Fruit fly (Drosophila melanogaster) whole organism, wandering third instar larva: ENCODE results near the gene CG18557.

ENCODE experiments used
- Abd-B ChIP-seq: fragments of >200 bp; optimal IDR thresholded peaks from 2 replicates; lab custom pipeline; 2017; ENCODE audit warnings: missing biosample characterization, missing genetic modification characterization
- CG32264 ChIP-seq: fragments of 200-800 bp; sonication (Bioruptor generic); optimal IDR thresholded peaks from 2 replicates; lab custom pipeline; 2016; ENCODE audit warnings: missing biosample characterization, missing genetic modification characterization
- CrebA ChIP-seq: fragments of 200-800 bp; sonication (Bioruptor generic); optimal IDR thresholded peaks from 2 replicates; lab custom pipeline; 2016; ENCODE audit warnings: missing biosample characterization, mild to moderate bottlenecking, missing genetic modification characterization, borderline replicate concordance
- Dfd ChIP-seq: fragments of >200 bp; optimal IDR thresholded peaks from 2 replicates; lab custom pipeline; 2017; ENCODE audit warnings: missing biosample characterization, missing genetic modification characterization
- Dif ChIP-seq: fragments of 200-275, 200-300 bp; sonication (Bioruptor generic); optimal IDR thresholded peaks from 2 replicates; lab custom pipeline; 2018; ENCODE audit warnings: missing biosample characterization, missing genetic modification characterization; ENCODE audit not compliant: partially characterized antibody
- HLH106 ChIP-seq: fragments of 200-800 bp; optimal IDR thresholded peaks from 3 replicates; lab custom pipeline; 2019; ENCODE audit warnings: missing biosample characterization, mild to moderate bottlenecking, missing genetic modification characterization, moderate library complexity
- Hnf4 ChIP-seq: fragments of 200-800 bp; sonication (Bioruptor generic); optimal IDR thresholded peaks from 2 replicates; lab custom pipeline; 2016; ENCODE audit warnings: missing biosample characterization, mild to moderate bottlenecking, missing genetic modification characterization
- Hr78 ChIP-seq: fragments of >200 bp; optimal IDR thresholded peaks from 2 replicates; lab custom pipeline; 2017; ENCODE audit warnings: missing biosample characterization, missing genetic modification characterization
- Hr83 ChIP-seq: fragments of 200-300 bp; sonication (Bioruptor generic); optimal IDR thresholded peaks from 2 replicates; lab custom pipeline; 2016; ENCODE audit warnings: missing biosample characterization, mild to moderate bottlenecking, missing genetic modification characterization, moderate library complexity; ENCODE audit not compliant: poor library complexity, severe bottlenecking
- Jra ChIP-seq: sonication (Bioruptor generic); optimal IDR thresholded peaks from 2 replicates; lab custom pipeline; 2016; ENCODE audit warnings: missing biosample characterization, missing genetic modification characterization
- Mio ChIP-seq: sonication (Bioruptor generic); optimal IDR thresholded peaks from 2 replicates; lab custom pipeline; 2016; ENCODE audit warnings: missing biosample characterization, missing genetic modification characterization
- Myc ChIP-seq: fragments of >200 bp; optimal IDR thresholded peaks from 2 replicates; lab custom pipeline; 2017
- OdsH ChIP-seq: fragments of 200-800 bp; sonication (Bioruptor generic); optimal IDR thresholded peaks from 2 replicates; lab custom pipeline; 2016; ENCODE audit warnings: missing biosample characterization, mild to moderate bottlenecking, missing genetic modification characterization
- Rel ChIP-seq, 2 experiments: fragments of 200-800 bp; sonication (Bioruptor generic) in 1 of 2; optimal IDR thresholded peaks; 2 replicates in 1 of 2; 3 replicates in 1 of 2; lab custom pipeline; 2016 to 2019; ENCODE audit warnings: mild to moderate bottlenecking in 2 of 2, missing biosample characterization in 2 of 2, missing genetic modification characterization in 2 of 2, moderate library complexity in 1 of 2
- Sp1 ChIP-seq: fragments of 200-800 bp; sonication (Bioruptor generic); optimal IDR thresholded peaks from 3 replicates; lab custom pipeline; 2019; ENCODE audit warnings: missing biosample characterization, mild to moderate bottlenecking, missing genetic modification characterization, moderate library complexity
- Vsx2 ChIP-seq: fragments of 200-300, 225-300 bp; sonication (Bioruptor generic); optimal IDR thresholded peaks from 2 replicates; lab custom pipeline; 2018; ENCODE audit warnings: missing biosample characterization, missing genetic modification characterization; ENCODE audit not compliant: partially characterized antibody
- br ChIP-seq: fragments of 200-800 bp; sonication (Bioruptor generic); optimal IDR thresholded peaks from 2 replicates; lab custom pipeline; 2016; ENCODE audit warnings: missing biosample characterization, missing genetic modification characterization
- dl ChIP-seq, 2 experiments: fragments of 175-275, 200-275 bp in 1 of 2; fragments of 200-275 bp in 1 of 2; sonication (Bioruptor generic); optimal IDR thresholded peaks; lab custom pipeline; 2018; ENCODE audit warnings: mild to moderate bottlenecking in 2 of 2, missing biosample characterization in 2 of 2, missing genetic modification characterization in 2 of 2, moderate library complexity in 2 of 2; ENCODE audit not compliant: partially characterized antibody in 2 of 2, insufficient read depth in 1 of 2
- dmrt93B ChIP-seq: fragments of 200-800 bp; sonication (Bioruptor generic); optimal IDR thresholded peaks from 2 replicates; lab custom pipeline; 2018; ENCODE audit warnings: missing biosample characterization, mild to moderate bottlenecking, missing genetic modification characterization
- ey ChIP-seq: fragments of 200-800 bp; sonication (Bioruptor generic); optimal IDR thresholded peaks from 2 replicates; lab custom pipeline; 2016; ENCODE audit warnings: missing biosample characterization, missing genetic modification characterization
- foxo ChIP-seq, 2 experiments: fragments of 200-800 bp; sonication (Bioruptor generic); optimal IDR thresholded peaks; 2 replicates in 1 of 2; 3 replicates in 1 of 2; lab custom pipeline; 2016 to 2017; ENCODE audit warnings: missing biosample characterization in 2 of 2, missing genetic modification characterization in 2 of 2
- fru ChIP-seq: fragments of 200-800 bp; sonication (Bioruptor generic); optimal IDR thresholded peaks from 3 replicates; lab custom pipeline; 2016; ENCODE audit warnings: missing biosample characterization, mild to moderate bottlenecking, missing genetic modification characterization
- h ChIP-seq: fragments of 200-800 bp; sonication (Bioruptor generic); optimal IDR thresholded peaks from 3 replicates; lab custom pipeline; 2016; ENCODE audit warnings: missing biosample characterization, mild to moderate bottlenecking, missing genetic modification characterization
- jim ChIP-seq: fragments of 175-275, 200-325 bp; sonication (Bioruptor generic); optimal IDR thresholded peaks from 2 replicates; lab custom pipeline; 2016; ENCODE audit warnings: missing biosample characterization, mild to moderate bottlenecking, missing genetic modification characterization
- lola ChIP-seq: fragments of >200 bp; optimal IDR thresholded peaks from 2 replicates; lab custom pipeline; 2017; ENCODE audit warnings: missing biosample characterization, missing genetic modification characterization
- pan ChIP-seq: fragments of >200 bp; optimal IDR thresholded peaks from 2 replicates; lab custom pipeline; 2017
- psq ChIP-seq: fragments of 200-800 bp; sonication (Bioruptor generic); optimal IDR thresholded peaks from 3 replicates; lab custom pipeline; 2017; ENCODE audit warnings: missing biosample characterization, mild to moderate bottlenecking, missing genetic modification characterization, moderate library complexity
- sage ChIP-seq: fragments of 200-800 bp; sonication (Bioruptor generic); optimal IDR thresholded peaks from 2 replicates; lab custom pipeline; 2016; ENCODE audit warnings: missing biosample characterization, mild to moderate bottlenecking, missing genetic modification characterization
- tai ChIP-seq: sonication (Bioruptor generic); optimal IDR thresholded peaks from 2 replicates; lab custom pipeline; 2016; ENCODE audit warnings: missing biosample characterization, missing genetic modification characterization
- usp ChIP-seq: fragments of >200 bp; optimal IDR thresholded peaks from 2 replicates; lab custom pipeline; 2017; ENCODE audit warnings: missing biosample characterization, missing genetic modification characterization
- woc ChIP-seq: sonication (Bioruptor generic); optimal IDR thresholded peaks from 2 replicates; lab custom pipeline; 2016; ENCODE audit warnings: missing biosample characterization, mild to moderate bottlenecking, missing genetic modification characterization

The CG18557 gene

dm6 chr2L:2808038-2808699, 37.4 kb downstream of the CG18557 start:
- TF ChIP-seq woc (GFP tag; lab: Kevin White, UChicago) (no peak), dl (GFP tag; optimal IDR thresholded peaks at IDR 0.05; lab: Kevin White, UChicago; ENCODE audit: insufficient read depth in 1 of 2, partially characterized antibody in 2 of 2) (no peak), fru (no peak), Hr78 (GFP tag; lab: Kevin White, UChicago) (no peak), Rel (GFP tag; optimal IDR thresholded peaks at IDR 0.05; lab: Kevin White, UChicago) (no peak), Rel (tag; optimal IDR thresholded peaks at IDR 0.05; lab: Kevin White, UChicago) (no peak), br (GFP tag; lab: Kevin White, UChicago) (peak; percentile 1), Myc (lab: Kevin White, UChicago) (no peak), tai (GFP tag; lab: Kevin White, UChicago) (no peak), OdsH (GFP tag; lab: Kevin White, UChicago) (no peak), sage (no peak), psq (GFP tag; lab: Kevin White, UChicago) (no peak), Sp1 (peak; percentile 12), CrebA (peak; percentile 3), Mio (GFP tag; lab: Kevin White, UChicago) (no peak), Vsx2 (GFP tag; lab: Kevin White, UChicago) (no peak), foxo (GFP tag; optimal IDR thresholded peaks at IDR 0.05; lab: Kevin White, UChicago) (no peak), Jra (GFP tag; lab: Kevin White, UChicago) (no peak)

- TF ChIP-seq ey (GFP tag; lab: Kevin White, UChicago) (no peak), fru (no peak), Vsx2 (GFP tag; lab: Kevin White, UChicago) (no peak), OdsH (GFP tag; lab: Kevin White, UChicago) (no peak), sage (no peak), foxo (GFP tag; optimal IDR thresholded peaks at IDR 0.05; lab: Kevin White, UChicago) (no peak), br (GFP tag; lab: Kevin White, UChicago) (no peak), usp (GFP tag; lab: Kevin White, UChicago) (no peak), dl (GFP tag; optimal IDR thresholded peaks at IDR 0.05; lab: Kevin White, UChicago; ENCODE audit: insufficient read depth in 1 of 2, partially characterized antibody in 2 of 2) (no peak), Hr78 (GFP tag; lab: Kevin White, UChicago) (no peak)
Observed at dm6 chr2L:2807597-2807996, 37.9 kb downstream of the CG18557 start.

dm6 chr2L:2806190-2806763, 39.3 kb downstream of the CG18557 start:
- TF ChIP-seq Rel (GFP tag; optimal IDR thresholded peaks at IDR 0.05; lab: Kevin White, UChicago) = no peak
- peak; percentile 86 for TF ChIP-seq Rel (tag; optimal IDR thresholded peaks at IDR 0.05; lab: Kevin White, UChicago)
- peak; percentile 77 for TF ChIP-seq Hnf4 (GFP tag; lab: Kevin White, UChicago)
- no peak for TF ChIP-seq tai (GFP tag; lab: Kevin White, UChicago)

DNA sequence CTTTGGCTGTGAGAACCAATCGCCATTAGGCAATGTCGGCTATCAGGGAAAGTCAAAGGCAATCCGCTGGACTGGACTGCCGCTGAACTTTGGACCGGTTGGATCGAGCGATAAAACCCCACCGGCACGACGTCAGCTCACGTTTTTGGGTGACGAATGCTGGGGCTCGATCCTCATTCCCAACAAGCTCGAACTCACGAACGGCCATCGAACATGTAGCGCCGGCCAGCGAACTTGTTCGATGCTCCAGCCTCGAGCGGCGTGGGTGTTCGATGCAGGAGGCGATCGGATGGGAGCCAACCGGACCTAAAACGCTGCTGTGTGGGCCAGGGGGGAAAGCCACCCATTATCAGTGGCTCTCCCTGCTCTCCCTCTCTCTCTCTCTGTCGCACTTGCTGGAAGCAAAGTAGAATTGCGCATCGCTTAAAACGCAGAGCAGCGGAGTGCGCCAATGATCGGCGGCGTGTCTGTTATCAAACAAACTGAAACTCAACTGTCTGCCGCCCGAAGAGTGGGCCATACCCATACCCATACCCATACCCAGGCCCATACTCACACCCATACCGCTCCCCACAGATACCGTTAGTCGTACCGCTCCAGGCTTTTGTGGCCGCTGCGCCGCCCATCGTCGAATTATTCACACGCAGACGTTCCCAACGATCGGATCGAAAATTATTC, 40.8 kb downstream of the CG18557 start, which contains the start of gene daw:
Gene daw (plus strand): TSS at position 628 of the 678 bp plus-strand sequence.
- TF ChIP-seq dmrt93B (no peak), Sp1 (peak; percentile 20), CrebA (peak; percentile 85), h (GFP tag; lab: Kevin White, UChicago) (peak; percentile 75), Dfd (no peak), woc (GFP tag; lab: Kevin White, UChicago) (no peak), Vsx2 (GFP tag; lab: Kevin White, UChicago) (no peak), Hr78 (GFP tag; lab: Kevin White, UChicago) (no peak), pan (lab: Kevin White, UChicago) (no peak), Hr83 (GFP tag; lab: Kevin White, UChicago) (peak; percentile 45), dl (GFP tag; optimal IDR thresholded peaks at IDR 0.05; lab: Kevin White, UChicago; ENCODE audit: insufficient read depth in 1 of 2, partially characterized antibody in 2 of 2) (peak; percentile 22 to 26), Rel (GFP tag; optimal IDR thresholded peaks at IDR 0.05; lab: Kevin White, UChicago) (peak; percentile 83), Rel (tag; optimal IDR thresholded peaks at IDR 0.05; lab: Kevin White, UChicago) (peak; percentile 90), Abd-B (GFP tag; lab: Kevin White, UChicago) (no peak), psq (GFP tag; lab: Kevin White, UChicago) (no peak), lola (GFP tag; lab: Kevin White, UChicago) (no peak), sage (no peak), br (GFP tag; lab: Kevin White, UChicago) (peak; percentile 16), Dif (peak; percentile 42), Jra (GFP tag; lab: Kevin White, UChicago) (peak; percentile 15), foxo (GFP tag; optimal IDR thresholded peaks at IDR 0.05; lab: Kevin White, UChicago) (peak in 1 of 2 experiments; percentile 18), CG32264 (GFP tag; lab: Kevin White, UChicago) (no peak), OdsH (GFP tag; lab: Kevin White, UChicago) (peak; percentile 15), Hnf4 (GFP tag; lab: Kevin White, UChicago) (peak; percentile 92), jim (no peak), HLH106 (tag; lab: Kevin White, UChicago) (peak; percentile 3)
